Fruit fly (Drosophila melanogaster) whole organism, prepupa: Measurements from ENCODE around the gene CG32568.
A peak's percentile ranks its signal among the peaks of the same experiment; 100 is the strongest.

Experiments used
- Blimp-1 ChIP-seq: fragments of 200-800 bp; sonication (Bioruptor generic); optimal IDR thresholded peaks from 3 replicates; lab custom pipeline; 2017; ENCODE audit warnings: missing biosample characterization, missing genetic modification characterization, mild to moderate bottlenecking, moderate library complexity, missing genetic modification reagents
- CG10631 ChIP-seq: fragments of 200-800 bp; sonication (Bioruptor generic); optimal IDR thresholded peaks from 2 replicates; lab custom pipeline; 2016; ENCODE audit warnings: missing biosample characterization, missing genetic modification characterization
- CG11294 ChIP-seq: fragments of 200-800 bp; sonication (Bioruptor generic); IDR thresholded peaks from 2 replicates; pipeline ENCODE4 v1.3.6; 2022; ENCODE audit warnings: missing biosample characterization, missing genetic modification characterization
- CG11762 ChIP-seq: fragments of 200-800 bp; sonication (Bioruptor generic); optimal IDR thresholded peaks from 3 replicates; lab custom pipeline; 2016; ENCODE audit warnings: missing biosample characterization, missing genetic modification characterization; ENCODE audit not compliant: insufficient read depth
- CG11902 ChIP-seq: fragments of 200-800 bp; sonication (Bioruptor generic); optimal IDR thresholded peaks from 3 replicates; lab custom pipeline; 2016; ENCODE audit warnings: missing biosample characterization, missing genetic modification characterization
- CG15336 ChIP-seq: fragments of 200-800 bp; sonication (Bioruptor generic); IDR thresholded peaks from 2 replicates; pipeline ENCODE4 v1.3.6; 2022; ENCODE audit warnings: missing biosample characterization, missing genetic modification characterization
- CG1621 ChIP-seq: fragments of 200-800 bp; sonication (Bioruptor generic); optimal IDR thresholded peaks from 3 replicates; lab custom pipeline; 2018; ENCODE audit warnings: missing biosample characterization, mild to moderate bottlenecking, missing genetic modification characterization
- CG16779 ChIP-seq: fragments of 200-800 bp; sonication (Bioruptor generic); optimal IDR thresholded peaks from 3 replicates; lab custom pipeline; 2017; ENCODE audit warnings: missing biosample characterization, mild to moderate bottlenecking, missing genetic modification characterization
- CG3032 ChIP-seq: fragments of 200-800 bp; optimal IDR thresholded peaks from 2 replicates; lab custom pipeline; 2019; ENCODE audit warnings: missing biosample characterization, mild to moderate bottlenecking, missing genetic modification characterization, moderate library complexity
- CG31627 ChIP-seq: fragments of 200-800 bp; sonication (Bioruptor generic); optimal IDR thresholded peaks from 3 replicates; lab custom pipeline; 2016; ENCODE audit warnings: missing biosample characterization, missing genetic modification characterization
- CG32006 ChIP-seq: fragments of 200-800 bp; sonication (Bioruptor generic); optimal IDR thresholded peaks from 3 replicates; lab custom pipeline; 2017; ENCODE audit warnings: missing biosample characterization, mild to moderate bottlenecking, missing genetic modification characterization
- CG4318 ChIP-seq: fragments of 200-800 bp; sonication (Bioruptor generic); optimal IDR thresholded peaks from 3 replicates; lab custom pipeline; 2017; ENCODE audit warnings: missing biosample characterization, mild to moderate bottlenecking, missing genetic modification characterization
- CG6163 ChIP-seq: fragments of 200-800 bp; sonication (Bioruptor generic); IDR thresholded peaks from 3 replicates; pipeline ENCODE4 v1.3.6; 2022; ENCODE audit warnings: missing biosample characterization, missing genetic modification characterization
- CG6276 ChIP-seq: fragments of 200-800 bp; sonication (Bioruptor generic); optimal IDR thresholded peaks from 2 replicates; lab custom pipeline; 2017; ENCODE audit warnings: missing biosample characterization, mild to moderate bottlenecking, missing genetic modification characterization
- CG6792 ChIP-seq: fragments of 200-800 bp; sonication (Bioruptor generic); optimal IDR thresholded peaks from 3 replicates; lab custom pipeline; 2016; ENCODE audit warnings: missing biosample characterization, missing genetic modification characterization
- CG6808 ChIP-seq: fragments of 200-800 bp; sonication (Bioruptor generic); optimal IDR thresholded peaks from 3 replicates; lab custom pipeline; 2017; ENCODE audit warnings: missing biosample characterization, missing genetic modification characterization, mild to moderate bottlenecking, moderate library complexity, missing genetic modification reagents
- CG6854 ChIP-seq: fragments of 200-800 bp; sonication (Bioruptor generic); optimal IDR thresholded peaks from 2 replicates; lab custom pipeline; 2017; ENCODE audit warnings: missing biosample characterization, mild to moderate bottlenecking, missing genetic modification characterization
- CG7368 ChIP-seq: fragments of 200-800 bp; sonication (Bioruptor generic); optimal IDR thresholded peaks from 3 replicates; lab custom pipeline; 2016; ENCODE audit warnings: missing biosample characterization, missing genetic modification characterization
- CG8119 ChIP-seq: fragments of 200-800 bp; sonication (Bioruptor generic); IDR thresholded peaks from 3 replicates; pipeline ENCODE4 v1.3.6; 2022; ENCODE audit warnings: missing biosample characterization, missing genetic modification characterization
- CG8319 ChIP-seq: fragments of 200-800 bp; sonication (Bioruptor generic); optimal IDR thresholded peaks from 3 replicates; lab custom pipeline; 2016; ENCODE audit warnings: missing biosample characterization, missing genetic modification characterization
- CG8632 ChIP-seq: fragments of 200-800 bp; sonication (Bioruptor generic); optimal IDR thresholded peaks from 3 replicates; lab custom pipeline; 2016; ENCODE audit warnings: missing biosample characterization, missing genetic modification characterization
- CG9139 ChIP-seq: fragments of 200-800 bp; sonication (Bioruptor generic); optimal IDR thresholded peaks from 3 replicates; lab custom pipeline; 2017; ENCODE audit warnings: missing biosample characterization, mild to moderate bottlenecking, missing genetic modification characterization
- Eip75B ChIP-seq: fragments of 200-800 bp; sonication (Bioruptor generic); optimal IDR thresholded peaks from 3 replicates; lab custom pipeline; 2016; ENCODE audit warnings: missing biosample characterization, missing genetic modification characterization
- Eip78C ChIP-seq: fragments of 200-800 bp; sonication (Bioruptor generic); peaks from one replicate; lab custom pipeline; 2016; ENCODE audit warnings: missing biosample characterization, missing genetic modification characterization
- Eip93F ChIP-seq: fragments of 200-800 bp; sonication (Bioruptor generic); optimal IDR thresholded peaks from 2 replicates; lab custom pipeline; 2016; ENCODE audit warnings: missing biosample characterization, mild to moderate bottlenecking, missing genetic modification characterization
- Ets96B ChIP-seq: fragments of 200-800 bp; optimal IDR thresholded peaks from 2 replicates; lab custom pipeline; 2019; ENCODE audit warnings: missing biosample characterization, mild to moderate bottlenecking, missing genetic modification characterization, moderate library complexity
- Gug ChIP-seq: fragments of 200-800 bp; sonication (Bioruptor generic); IDR thresholded peaks from 2 replicates; pipeline ENCODE4 v1.3.6; 2022; ENCODE audit warnings: missing biosample characterization, missing genetic modification characterization
- Hr38 ChIP-seq: sonication (Bioruptor generic); optimal IDR thresholded peaks from 2 replicates; lab custom pipeline; 2016; ENCODE audit warnings: missing biosample characterization, missing genetic modification characterization
- Hr4 ChIP-seq: fragments of 200-800 bp; sonication (Bioruptor generic); optimal IDR thresholded peaks from 3 replicates; lab custom pipeline; 2016; ENCODE audit warnings: missing biosample characterization, missing genetic modification characterization
- Met ChIP-seq: fragments of 200-800 bp; sonication (Bioruptor generic); optimal IDR thresholded peaks from 3 replicates; lab custom pipeline; 2016; ENCODE audit warnings: missing biosample characterization, missing genetic modification characterization
- OdsH ChIP-seq: fragments of 200-800 bp; sonication (Bioruptor generic); optimal IDR thresholded peaks from 3 replicates; lab custom pipeline; 2016; ENCODE audit warnings: missing biosample characterization, missing genetic modification characterization
- Smox ChIP-seq: fragments of 200-800 bp; sonication (Bioruptor generic); optimal IDR thresholded peaks from 3 replicates; lab custom pipeline; 2016; ENCODE audit warnings: missing biosample characterization, missing genetic modification characterization
- Sox14 ChIP-seq: fragments of 200-800 bp; sonication (Bioruptor generic); optimal IDR thresholded peaks from 3 replicates; lab custom pipeline; 2016; ENCODE audit warnings: missing biosample characterization, missing genetic modification characterization
- Sox15 ChIP-seq: fragments of 200-800 bp; sonication (Bioruptor generic); optimal IDR thresholded peaks from 3 replicates; lab custom pipeline; 2016; ENCODE audit warnings: missing biosample characterization, missing genetic modification characterization
- achi ChIP-seq: fragments of 200-800 bp; sonication (Bioruptor generic); optimal IDR thresholded peaks from 3 replicates; lab custom pipeline; 2016; ENCODE audit warnings: missing biosample characterization, missing genetic modification characterization
- acj6 ChIP-seq: fragments of 200-800 bp; sonication (Bioruptor generic); optimal IDR thresholded peaks from 3 replicates; lab custom pipeline; 2016; ENCODE audit warnings: missing biosample characterization, missing genetic modification characterization
- cyc ChIP-seq: fragments of 200-800 bp; sonication (Bioruptor generic); optimal IDR thresholded peaks from 3 replicates; lab custom pipeline; 2016; ENCODE audit warnings: missing biosample characterization, missing genetic modification characterization
- dsx ChIP-seq: fragments of 200-800 bp; optimal IDR thresholded peaks from 3 replicates; lab custom pipeline; 2019; ENCODE audit warnings: missing biosample characterization, mild to moderate bottlenecking, missing genetic modification characterization, moderate library complexity; ENCODE audit not compliant: poor library complexity, severe bottlenecking
- esn ChIP-seq: fragments of 200-800 bp; sonication (Bioruptor generic); optimal IDR thresholded peaks from 2 replicates; lab custom pipeline; 2016; ENCODE audit warnings: missing biosample characterization, mild to moderate bottlenecking, missing genetic modification characterization, moderate library complexity
- fd59A ChIP-seq: fragments of 200-800 bp; sonication (Bioruptor generic); optimal IDR thresholded peaks from 2 replicates; lab custom pipeline; 2017; ENCODE audit warnings: missing biosample characterization, mild to moderate bottlenecking, missing genetic modification characterization, missing genetic modification reagents
- fd85E ChIP-seq: fragments of 200-800 bp; sonication (Bioruptor generic); optimal IDR thresholded peaks from 3 replicates; lab custom pipeline; 2016; ENCODE audit warnings: missing biosample characterization, missing genetic modification characterization
- lz ChIP-seq: fragments of 200-800 bp; sonication (Bioruptor generic); optimal IDR thresholded peaks from 3 replicates; lab custom pipeline; 2016; ENCODE audit warnings: missing biosample characterization, missing genetic modification characterization
- net ChIP-seq: fragments of 200-800 bp; sonication (Bioruptor generic); optimal IDR thresholded peaks from 3 replicates; lab custom pipeline; 2016; ENCODE audit warnings: missing biosample characterization, missing genetic modification characterization
- pdm3 ChIP-seq: fragments of 200-800 bp; sonication (Bioruptor generic); optimal IDR thresholded peaks from 3 replicates; lab custom pipeline; 2016; ENCODE audit warnings: missing biosample characterization, missing genetic modification characterization
- salr ChIP-seq, 2 experiments: fragments of 200-800 bp; sonication (Bioruptor generic); optimal IDR thresholded peaks; 3 replicates each; lab custom pipeline; 2016 to 2018; ENCODE audit warnings: missing biosample characterization in 2 of 2, missing genetic modification characterization in 2 of 2, mild to moderate bottlenecking in 1 of 2
- spab ChIP-seq: fragments of 200-800 bp; sonication (Bioruptor generic); optimal IDR thresholded peaks from 2 replicates; lab custom pipeline; 2017; ENCODE audit warnings: missing biosample characterization, mild to moderate bottlenecking, missing genetic modification characterization, missing genetic modification reagents
- ss ChIP-seq, 2 experiments: fragments of 200-800 bp; sonication (Bioruptor generic); optimal IDR thresholded peaks; 2 replicates in 1 of 2; 3 replicates in 1 of 2; lab custom pipeline; 2017 to 2018; ENCODE audit warnings: mild to moderate bottlenecking in 2 of 2, missing biosample characterization in 2 of 2, missing genetic modification characterization in 2 of 2, moderate library complexity in 1 of 2
- svp ChIP-seq: fragments of 200-800 bp; sonication (Bioruptor generic); peaks from one replicate; lab custom pipeline; 2016; ENCODE audit warnings: missing biosample characterization, missing genetic modification characterization
- topi ChIP-seq: fragments of 200-800 bp; sonication (Bioruptor generic); optimal IDR thresholded peaks from 3 replicates; lab custom pipeline; 2016; ENCODE audit warnings: missing biosample characterization, missing genetic modification characterization
- vri ChIP-seq: fragments of 200-800 bp; sonication (Bioruptor generic); optimal IDR thresholded peaks from 3 replicates; lab custom pipeline; 2016; ENCODE audit warnings: missing biosample characterization, mild to moderate bottlenecking, missing genetic modification characterization

Gene CG32568

DNA sequence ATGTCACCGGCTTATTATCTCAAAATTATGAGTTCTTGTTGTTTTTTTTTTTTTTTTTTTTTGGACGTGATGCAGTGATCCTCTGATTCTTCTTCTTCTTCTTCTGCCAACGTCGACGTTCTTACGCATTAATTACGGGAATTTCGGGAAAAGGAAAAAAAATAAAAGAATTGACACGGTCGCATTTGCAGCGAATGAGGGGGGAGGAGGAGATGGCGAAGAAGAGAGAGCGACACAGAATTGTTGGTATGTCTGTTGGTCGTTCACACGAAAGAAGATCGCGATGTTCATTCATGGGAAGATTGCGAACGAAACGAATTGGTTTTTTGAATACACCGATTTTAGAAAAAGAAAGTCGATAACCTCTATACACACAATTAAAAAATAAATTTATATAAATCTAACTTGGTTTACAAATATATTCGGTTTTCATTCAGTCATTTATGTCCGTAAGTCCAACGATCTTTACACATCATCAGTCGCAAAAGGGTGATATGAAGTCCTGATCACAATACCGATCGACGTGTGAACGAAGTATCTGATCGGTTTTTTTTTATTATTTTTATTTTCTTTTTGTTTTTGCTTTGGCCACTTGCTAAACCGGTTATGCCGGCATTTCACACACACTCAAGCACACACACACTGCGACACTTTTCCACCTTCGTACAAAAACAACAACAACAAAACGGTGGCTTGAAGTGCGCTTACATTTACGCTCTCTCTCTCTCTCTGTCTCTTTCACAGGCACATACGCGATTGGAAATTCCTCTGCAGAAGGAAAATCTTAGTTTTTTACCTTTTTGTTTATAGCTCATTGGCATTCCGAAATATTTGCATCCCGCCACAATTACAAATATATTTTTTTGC lies 10.2 kb downstream of the CG32568 start:
- TF ChIP-seq Eip93F (GFP tag; lab: Kevin White, UChicago) (peak; percentile 92), CG8632 (peak; percentile 83), fd59A (peak; percentile 85), CG31627 (GFP tag; lab: Kevin White, UChicago) (peak; percentile 65), CG11294 (GFP tag; lab: Robert Waterston, UW) (peak; percentile 31; the same call in 1 of the 2 replicates), Hr38 (GFP tag; lab: Kevin White, UChicago) (no peak), CG8119 (GFP tag; lab: Robert Waterston, UW) (peak; percentile 93), Smox (peak; percentile 87), spab (GFP tag; lab: Kevin White, UChicago) (peak; percentile 91), CG15336 (GFP tag; lab: Robert Waterston, UW) (peak; percentile 89), salr (GFP tag; optimal IDR thresholded peaks at IDR 0.05; lab: Kevin White, UChicago) (peak; percentile 64 to 89), pdm3 (GFP tag; lab: Kevin White, UChicago) (peak; percentile 82), CG6792 (GFP tag; lab: Kevin White, UChicago) (peak; percentile 84), OdsH (GFP tag; lab: Kevin White, UChicago) (peak; percentile 84), CG11762 (GFP tag; lab: Kevin White, UChicago) (peak; percentile 85), CG11902 (GFP tag; lab: Kevin White, UChicago) (peak; percentile 16), Sox14 (GFP tag; lab: Kevin White, UChicago) (peak; percentile 71), CG32006 (GFP tag; lab: Kevin White, UChicago) (peak; percentile 91), lz (GFP tag; lab: Kevin White, UChicago) (peak; percentile 87), Met (peak; percentile 85), CG16779 (peak; percentile 94), esn (GFP tag; lab: Kevin White, UChicago) (peak; percentile 90), svp (peak; percentile 90), net (GFP tag; lab: Kevin White, UChicago) (peak; percentile 91), topi (GFP tag; lab: Kevin White, UChicago) (peak; percentile 89), ss (GFP tag; optimal IDR thresholded peaks at IDR 0.05; lab: Kevin White, UChicago) (peak; percentile 99), Hr4 (GFP tag; lab: Kevin White, UChicago) (peak; percentile 80), cyc (peak; percentile 66), Eip75B (GFP tag; lab: Kevin White, UChicago) (peak; percentile 89), Gug (GFP tag; lab: Robert Waterston, UW) (peak; percentile 64), CG6808 (GFP tag; lab: Kevin White, UChicago) (peak; percentile 96), vri (GFP tag; lab: Kevin White, UChicago) (peak; percentile 64), Eip78C (GFP tag; lab: Kevin White, UChicago) (peak; percentile 97), Ets96B (tag; lab: Kevin White, UChicago) (peak; percentile 85), CG9139 (peak; percentile 95), CG6854 (GFP tag; lab: Kevin White, UChicago) (peak; percentile 91), dsx (GFP tag; lab: Kevin White, UChicago) (peak; percentile 88), CG1621 (tag; lab: Kevin White, UChicago) (peak; percentile 79), CG10631 (GFP tag; lab: Kevin White, UChicago) (peak; percentile 81), Blimp-1 (peak; percentile 78), CG7368 (peak; percentile 67), CG4318 (GFP tag; lab: Kevin White, UChicago) (peak; percentile 61), CG6163 (GFP tag; lab: Robert Waterston, UW) (peak; percentile 86), CG3032 (tag; lab: Kevin White, UChicago) (peak; percentile 91), CG6276 (peak; percentile 93), fd85E (GFP tag; lab: Kevin White, UChicago) (peak; percentile 62), achi (GFP tag; lab: Kevin White, UChicago) (peak; percentile 85), CG8319 (peak; percentile 63), Sox15 (peak; percentile 61), acj6 (GFP tag; lab: Kevin White, UChicago) (peak; percentile 85)
